Fruit fly (Drosophila melanogaster) whole organism, embryonic: ENCODE measurements around the gene Naa80.

ENCODE experiments used
- Adf1 ChIP-seq: fragments of 200-800 bp; sonication (Bioruptor generic); IDR thresholded peaks from 2 replicates; pipeline ENCODE4 v1.3.6; 2022; ENCODE audit warnings: missing biosample characterization, missing genetic modification characterization
- Aef1 ChIP-seq: fragments of 200-800 bp; sonication (Bioruptor generic); IDR thresholded peaks from 3 replicates; pipeline ENCODE4 v1.3.6; 2022; ENCODE audit warnings: missing biosample characterization, missing genetic modification characterization
- C15 ChIP-seq: fragments of 200-800 bp; sonication (Bioruptor generic); IDR thresholded peaks from 3 replicates; pipeline ENCODE4 v1.3.6; 2022; ENCODE audit warnings: missing biosample characterization, missing genetic modification characterization
- CG10274 ChIP-seq: fragments of 200-800 bp; sonication (Bioruptor generic); optimal IDR thresholded peaks from 3 replicates; lab custom pipeline; 2017; ENCODE audit warnings: missing biosample characterization, mild to moderate bottlenecking, missing genetic modification characterization
- CG10321 ChIP-seq: fragments of 200-800 bp; sonication (Bioruptor generic); IDR thresholded peaks from 2 replicates; pipeline ENCODE4 v1.3.6; 2022; ENCODE audit warnings: missing biosample characterization, missing genetic modification characterization
- CG1603 ChIP-seq: fragments of 200-800 bp; sonication (Bioruptor generic); optimal IDR thresholded peaks from 2 replicates; lab custom pipeline; 2019; ENCODE audit warnings: missing biosample characterization, mild to moderate bottlenecking, missing genetic modification characterization, moderate library complexity
- CG16779 ChIP-seq: fragments of 200-800 bp; sonication (Bioruptor generic); IDR thresholded peaks from 2 replicates; pipeline ENCODE4 v1.3.6; 2022; ENCODE audit warnings: missing biosample characterization, missing genetic modification characterization
- CG17568 ChIP-seq: fragments of 200-800 bp; sonication (Bioruptor generic); optimal IDR thresholded peaks from 2 replicates; lab custom pipeline; 2018; ENCODE audit warnings: missing biosample characterization, mild to moderate bottlenecking, missing genetic modification characterization, moderate library complexity
- CG17802 ChIP-seq: fragments of 200-800 bp; sonication (Bioruptor generic); optimal IDR thresholded peaks from 2 replicates; lab custom pipeline; 2018; ENCODE audit warnings: missing biosample characterization, mild to moderate bottlenecking, missing genetic modification characterization, moderate library complexity
- CG18476 ChIP-seq: fragments of 200-800 bp; sonication (Bioruptor generic); optimal IDR thresholded peaks from 2 replicates; lab custom pipeline; 2016; ENCODE audit warnings: missing biosample characterization, mild to moderate bottlenecking, missing genetic modification characterization
- CG4707 ChIP-seq: fragments of 200-800 bp; sonication (Bioruptor generic); optimal IDR thresholded peaks from 2 replicates; lab custom pipeline; 2018; ENCODE audit warnings: missing biosample characterization, mild to moderate bottlenecking, missing genetic modification characterization, moderate library complexity
- CG5953 ChIP-seq: fragments of 200-800 bp; sonication (Bioruptor generic); IDR thresholded peaks from 2 replicates; pipeline ENCODE4 v1.3.6; 2022; ENCODE audit warnings: missing biosample characterization, missing genetic modification characterization
- CG6683 ChIP-seq: fragments of 200-800 bp; sonication (Bioruptor generic); optimal IDR thresholded peaks from 2 replicates; lab custom pipeline; 2017; ENCODE audit warnings: missing biosample characterization, mild to moderate bottlenecking, missing genetic modification characterization, missing genetic modification reagents
- CG6791 ChIP-seq: fragments of 200-800 bp; sonication (Bioruptor generic); IDR thresholded peaks from 3 replicates; pipeline ENCODE4 v1.3.6; 2022; ENCODE audit warnings: missing biosample characterization, missing genetic modification characterization; ENCODE audit not compliant: partially characterized antibody
- CG8359 ChIP-seq: fragments of 200-800 bp; sonication (Bioruptor generic); optimal IDR thresholded peaks from 2 replicates; lab custom pipeline; 2017; ENCODE audit warnings: missing biosample characterization, mild to moderate bottlenecking, missing genetic modification characterization, borderline replicate concordance
- CG9817 ChIP-seq: fragments of 200-800 bp; sonication (Bioruptor generic); optimal IDR thresholded peaks from 2 replicates; lab custom pipeline; 2018; ENCODE audit warnings: missing biosample characterization, mild to moderate bottlenecking, missing genetic modification characterization, moderate library complexity
- Dad ChIP-seq: fragments of 200-800 bp; sonication (Bioruptor generic); optimal IDR thresholded peaks from 3 replicates; lab custom pipeline; 2016; ENCODE audit warnings: missing biosample characterization, missing genetic modification characterization
- Doc2 ChIP-seq: fragments of 200-800 bp; sonication (Bioruptor generic); IDR thresholded peaks from 2 replicates; pipeline ENCODE4 v1.3.6; 2022; ENCODE audit warnings: missing biosample characterization, missing genetic modification characterization
- E2f2 ChIP-seq: fragments of 200-800 bp; sonication (Bioruptor generic); IDR thresholded peaks from 2 replicates; pipeline ENCODE4 v1.3.6; 2022; ENCODE audit warnings: missing biosample characterization, missing genetic modification characterization
- HHEX ChIP-seq: fragments of 200-800 bp; sonication (Bioruptor generic); optimal IDR thresholded peaks from 3 replicates; lab custom pipeline; 2017; ENCODE audit warnings: missing biosample characterization, mild to moderate bottlenecking, missing genetic modification characterization, missing genetic modification reagents
- Hand ChIP-seq: fragments of 200-800 bp; sonication (Bioruptor generic); optimal IDR thresholded peaks from 2 replicates; lab custom pipeline; 2017; ENCODE audit warnings: mild to moderate bottlenecking, missing biosample characterization, missing genetic modification reagents, missing genetic modification characterization
- Hr39 ChIP-seq: fragments of >200 bp; optimal IDR thresholded peaks from 2 replicates; lab custom pipeline; 2017
- NC2α ChIP-seq: fragments of 200-800 bp; sonication (Bioruptor generic); optimal IDR thresholded peaks from 2 replicates; lab custom pipeline; 2016; ENCODE audit warnings: missing biosample characterization, missing genetic modification characterization
- NfI ChIP-seq: fragments of 200-800 bp; sonication (Bioruptor generic); optimal IDR thresholded peaks from 3 replicates; lab custom pipeline; 2018; ENCODE audit warnings: missing biosample characterization, mild to moderate bottlenecking, missing genetic modification characterization, moderate library complexity
- Poxn ChIP-seq: fragments of 200-800 bp; sonication (Bioruptor generic); IDR thresholded peaks from 2 replicates; pipeline ENCODE4 v1.3.6; 2022; ENCODE audit warnings: missing biosample characterization, missing genetic modification characterization
- Ptx1 ChIP-seq: fragments of 200-800 bp; sonication (Bioruptor generic); IDR thresholded peaks from 2 replicates; pipeline ENCODE4 v1.3.6; 2022; ENCODE audit warnings: missing biosample characterization, missing genetic modification characterization
- Rx ChIP-seq: fragments of 200-800 bp; sonication (Bioruptor generic); IDR thresholded peaks from 2 replicates; pipeline ENCODE4 v1.3.6; 2022; ENCODE audit warnings: missing biosample characterization, missing genetic modification characterization
- Taf1 ChIP-seq: fragments of 200-800 bp; sonication (Bioruptor generic); IDR thresholded peaks from 2 replicates; pipeline ENCODE4 v1.3.6; 2022; ENCODE audit warnings: missing biosample characterization, missing genetic modification characterization
- abd-A ChIP-seq: fragments of 200-800 bp; sonication (Bioruptor generic); optimal IDR thresholded peaks from 3 replicates; lab custom pipeline; 2019; ENCODE audit warnings: missing biosample characterization, mild to moderate bottlenecking, missing genetic modification characterization, moderate library complexity
- crc ChIP-seq: fragments of 200-800 bp; sonication (Bioruptor generic); optimal IDR thresholded peaks from 2 replicates; lab custom pipeline; 2016; ENCODE audit warnings: missing biosample characterization, missing genetic modification characterization
- crol ChIP-seq: fragments of 200-800 bp; sonication (Bioruptor generic); IDR thresholded peaks from 2 replicates; pipeline ENCODE4 v1.3.6; 2022; ENCODE audit warnings: missing biosample characterization, missing genetic modification characterization
- dysf ChIP-seq: fragments of 200-800 bp; sonication (Bioruptor generic); IDR thresholded peaks from 3 replicates; pipeline ENCODE4 v1.3.6; 2022; ENCODE audit warnings: missing biosample characterization, missing genetic modification characterization
- esg ChIP-seq: fragments of 200-800 bp; sonication (Bioruptor generic); conservative IDR thresholded peaks from 2 replicates; pipeline ENCODE4 v1.3.6; 2022; ENCODE audit warnings: missing biosample characterization, missing genetic modification characterization
- eyg ChIP-seq: fragments of 200-800 bp; sonication (Bioruptor generic); optimal IDR thresholded peaks from 3 replicates; lab custom pipeline; 2016; ENCODE audit warnings: missing biosample characterization, missing genetic modification characterization
- fd3F ChIP-seq: fragments of 200-800 bp; sonication (Bioruptor generic); optimal IDR thresholded peaks from 2 replicates; lab custom pipeline; 2018; ENCODE audit warnings: missing biosample characterization, mild to moderate bottlenecking, missing genetic modification characterization, moderate library complexity
- gce ChIP-seq: fragments of 200-800 bp; sonication (Bioruptor generic); IDR thresholded peaks from 3 replicates; pipeline ENCODE4 v1.3.6; 2022; ENCODE audit warnings: missing biosample characterization, missing genetic modification characterization
- grau ChIP-seq: fragments of 200-800 bp; optimal IDR thresholded peaks from 3 replicates; lab custom pipeline; 2019; ENCODE audit warnings: missing biosample characterization, mild to moderate bottlenecking, missing genetic modification characterization, moderate library complexity
- gt ChIP-seq: fragments of 200-800 bp; sonication (Bioruptor generic); IDR thresholded peaks from 2 replicates; pipeline ENCODE4 v1.3.6; 2022; ENCODE audit warnings: missing biosample characterization, missing genetic modification characterization
- hkb ChIP-seq, 2 experiments: fragments of 200-800 bp in 1 of 2; fragments of >200 bp in 1 of 2; sonication (Bioruptor generic) in 1 of 2; IDR thresholded peaks in 1 of 2; optimal IDR thresholded peaks in 1 of 2; 2 replicates each; pipeline versions ENCODE4 v1.3.6 to Lab custom; 2017 to 2022; ENCODE audit warnings: missing biosample characterization in 1 of 2, missing genetic modification characterization in 1 of 2
- jumu ChIP-seq: fragments of 200-800 bp; sonication (Bioruptor generic); optimal IDR thresholded peaks from 3 replicates; lab custom pipeline; 2016; ENCODE audit warnings: missing biosample characterization, missing genetic modification characterization
- p53 ChIP-seq: fragments of 200-800 bp; sonication (Bioruptor generic); optimal IDR thresholded peaks from 2 replicates; lab custom pipeline; 2016; ENCODE audit warnings: missing biosample characterization, missing genetic modification characterization
- pita ChIP-seq: fragments of 200-800 bp; sonication (Bioruptor generic); optimal IDR thresholded peaks from 2 replicates; lab custom pipeline; 2017; ENCODE audit warnings: missing biosample characterization, mild to moderate bottlenecking, missing genetic modification characterization
- rib ChIP-seq: fragments of 200-800 bp; sonication (Bioruptor generic); IDR thresholded peaks from 2 replicates; pipeline ENCODE4 v1.3.6; 2022; ENCODE audit warnings: missing biosample characterization, missing genetic modification characterization
- slou ChIP-seq: fragments of 200-800 bp; sonication (Bioruptor generic); optimal IDR thresholded peaks from 3 replicates; lab custom pipeline; 2016; ENCODE audit warnings: missing biosample characterization, missing genetic modification characterization
- sna ChIP-seq: fragments of 200-800 bp; sonication (Bioruptor generic); IDR thresholded peaks from 2 replicates; pipeline ENCODE4 v1.3.6; 2022; ENCODE audit warnings: missing biosample characterization, missing genetic modification characterization; ENCODE audit not compliant: partially characterized antibody
- sr ChIP-seq: fragments of 200-800 bp; sonication (Bioruptor generic); IDR thresholded peaks from 3 replicates; pipeline ENCODE4 v1.3.6; 2022; ENCODE audit warnings: missing biosample characterization, missing genetic modification characterization
- tio ChIP-seq: fragments of 200-800 bp; sonication (Bioruptor generic); optimal IDR thresholded peaks from 2 replicates; lab custom pipeline; 2017; ENCODE audit warnings: missing biosample characterization, missing genetic modification characterization, inconsistent platforms
- tx ChIP-seq: fragments of 200-800 bp; sonication (Bioruptor generic); optimal IDR thresholded peaks from 2 replicates; lab custom pipeline; 2016; ENCODE audit warnings: missing biosample characterization, missing genetic modification characterization
- wek ChIP-seq: fragments of 200-800 bp; sonication (Bioruptor generic); optimal IDR thresholded peaks from 3 replicates; lab custom pipeline; 2018; ENCODE audit warnings: missing biosample characterization, mild to moderate bottlenecking, missing genetic modification characterization, moderate library complexity
- zen2 ChIP-seq: fragments of 200-800 bp; sonication (Bioruptor generic); IDR thresholded peaks from 3 replicates; pipeline ENCODE4 v1.3.6; 2022; ENCODE audit warnings: missing biosample characterization, missing genetic modification characterization; ENCODE audit not compliant: partially characterized antibody

Gene Naa80

dm6 chr3R:9747272-9747874 lies 20.3 kb upstream of the Naa80 start, which contains the start of gene CG12948 (continued):
- TF ChIP-seq CG9817 (tag; lab: Kevin White, UChicago) (peak; percentile 54), CG1603 (tag; lab: Kevin White, UChicago) (peak; percentile 50), CG8359 (no peak), CG16779 (no peak), CG10321 (GFP tag; lab: Robert Waterston, UW) (no peak), dysf (peak; percentile 67; the same call in 2 of the 3 replicates), gt (GFP tag; lab: Robert Waterston, UW) (no peak), gce (GFP tag; lab: Robert Waterston, UW) (no peak), sr (GFP tag; lab: Robert Waterston, UW) (peak; percentile 93), crc (GFP tag; lab: Kevin White, UChicago) (peak; percentile 29), slou (no peak), hkb (optimal IDR thresholded peaks at IDR 0.05; lab: Kevin White, UChicago) (no peak), hkb (GFP tag; IDR thresholded peaks at IDR 0.05; lab: Robert Waterston, UW) (no peak), Hand (GFP tag; lab: Kevin White, UChicago) (no peak), rib (GFP tag; lab: Robert Waterston, UW) (no peak), NC2α (no peak), Rx (no peak), Poxn (GFP tag; lab: Robert Waterston, UW) (no peak), CG10274 (GFP tag; lab: Kevin White, UChicago) (no peak), fd3F (GFP tag; lab: Kevin White, UChicago) (no peak), CG17802 (tag; lab: Kevin White, UChicago) (no peak), CG17568 (GFP tag; lab: Kevin White, UChicago) (no peak), Aef1 (GFP tag; lab: Robert Waterston, UW) (no peak), Dad (peak; percentile 53), Taf1 (GFP tag; lab: Robert Waterston, UW) (0 out of 2 replicates have a peak, but pooled peaks have one; percentile 15), CG4707 (GFP tag; lab: Kevin White, UChicago) (no peak), esg (peak; percentile 42), HHEX (GFP tag; lab: Kevin White, UChicago) (no peak), abd-A (no peak), tio (GFP tag; lab: Kevin White, UChicago) (no peak), E2f2 (GFP tag; lab: Robert Waterston, UW) (no peak), p53 (GFP tag; lab: Kevin White, UChicago) (no peak), grau (tag; lab: Kevin White, UChicago) (peak; percentile 67), wek (GFP tag; lab: Kevin White, UChicago) (no peak), jumu (GFP tag; lab: Kevin White, UChicago) (peak; percentile 10), zen2 (GFP tag; lab: Robert Waterston, UW) (peak; percentile 76; the same call in 1 of the 3 replicates), CG6791 (GFP tag; lab: Robert Waterston, UW) (peak; percentile 72), pita (GFP tag; lab: Kevin White, UChicago) (no peak), tx (GFP tag; lab: Kevin White, UChicago) (peak; percentile 41), C15 (GFP tag; lab: Robert Waterston, UW) (no peak), CG5953 (GFP tag; lab: Robert Waterston, UW) (no peak), Doc2 (GFP tag; lab: Robert Waterston, UW) (no peak), Adf1 (GFP tag; lab: Robert Waterston, UW) (peak; percentile 26; the same call in 1 of the 2 replicates), CG18476 (GFP tag; lab: Kevin White, UChicago) (no peak), NfI (no peak), CG6683 (GFP tag; lab: Kevin White, UChicago) (no peak), Ptx1 (GFP tag; lab: Robert Waterston, UW) (0 out of 2 replicates have a peak, but pooled peaks have one; percentile 43), crol (GFP tag; lab: Robert Waterston, UW) (no peak), sna (GFP tag; lab: Robert Waterston, UW) (peak; percentile 96), Hr39 (lab: Kevin White, UChicago) (no peak), eyg (GFP tag; lab: Kevin White, UChicago) (no peak)
